Worm (Caenorhabditis elegans) whole organism, L4 larva: ENCODE measurements around the gene C04H5.7.

Experiments
- F49E8.2 ChIP-seq: sonication (generic microtip); optimal IDR thresholded peaks from 2 replicates; lab custom pipeline; 2016; ENCODE audit warnings: missing compliant biosample characterization, mild to moderate bottlenecking, missing genetic modification characterization, borderline replicate concordance
- R02D3.7 ChIP-seq: fragments of 150-350 bp; sonication (generic microtip); optimal IDR thresholded peaks from 3 replicates; lab custom pipeline; 2014; ENCODE audit warnings: missing biosample characterization, missing genetic modification characterization
- ama-1 ChIP-seq: fragments of 150-350 bp; optimal IDR thresholded peaks from 2 replicates; lab custom pipeline; 2014; ENCODE audit warnings: inconsistent platforms, mixed read lengths
- ctbp-1 ChIP-seq: fragments of 200-800 bp; sonication (Bioruptor generic); IDR thresholded peaks from 2 replicates; pipeline ENCODE4 v1.3.6; 2022; ENCODE audit warnings: missing genetic modification reagents, missing genetic modification characterization, missing compliant biosample characterization
- mdl-1 ChIP-seq, 2 experiments: fragments of 150-350 bp in 1 of 2; sonication (generic microtip) in 1 of 2; optimal IDR thresholded peaks; 2 replicates each; lab custom pipeline; 2014 to 2017; ENCODE audit warnings: missing biosample characterization in 2 of 2, missing genetic modification characterization in 2 of 2
- mdt-29 ChIP-seq: fragments of 200-800 bp; sonication (Bioruptor generic); IDR thresholded peaks from 2 replicates; pipeline ENCODE4 v1.3.6; 2022; ENCODE audit warnings: missing genetic modification reagents, missing genetic modification characterization, missing compliant biosample characterization
- nhr-25 ChIP-seq: sonication (generic microtip); optimal IDR thresholded peaks from 2 replicates; lab custom pipeline; 2017; ENCODE audit warnings: missing genetic modification characterization, mild to moderate bottlenecking, missing compliant biosample characterization, antibody characterized with exemption, moderate library complexity, borderline replicate concordance; ENCODE audit not compliant: insufficient read depth
- skn-1 ChIP-seq: fragments of 150-350 bp; optimal IDR thresholded peaks from 2 replicates; lab custom pipeline; 2014; ENCODE audit warnings: missing biosample characterization, missing genetic modification characterization
- unc-130 ChIP-seq: sonication (generic microtip); optimal IDR thresholded peaks from 2 replicates; lab custom pipeline; 2016; ENCODE audit warnings: missing genetic modification reagents, missing genetic modification characterization, missing compliant biosample characterization
- unc-39 ChIP-seq: sonication (generic microtip); optimal IDR thresholded peaks from 2 replicates; lab custom pipeline; 2017; ENCODE audit warnings: missing biosample characterization, missing genetic modification characterization

DNA sequence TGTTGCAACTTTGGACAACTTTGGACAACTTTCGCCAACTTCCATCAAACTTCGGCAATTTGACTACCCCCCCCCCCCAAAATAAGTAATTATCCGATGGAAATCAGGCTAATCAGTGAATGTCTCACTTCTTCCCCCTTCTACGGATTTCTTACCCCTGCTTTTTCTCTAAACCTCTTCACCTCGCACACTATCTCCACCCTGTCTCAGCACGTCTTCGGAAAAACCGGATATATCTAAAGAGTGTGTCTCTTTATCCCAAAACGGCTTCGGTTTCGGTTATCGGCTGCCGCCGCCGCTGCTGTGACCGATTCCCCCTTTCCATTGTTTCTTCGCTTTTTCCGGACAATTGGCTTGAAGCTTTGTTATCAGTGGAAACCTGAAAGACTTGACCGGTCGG is 30.1 kb downstream of the C04H5.7 start:
- no peak for TF ChIP-seq F49E8.2 (tag; lab: Kevin White, UChicago)
- TF ChIP-seq mdl-1 (tag; optimal IDR thresholded peaks at IDR 0.05; lab: Kevin White, UChicago) = no peak
- no peak for TF ChIP-seq skn-1 (tag; lab: Kevin White, UChicago)
- no peak for TF ChIP-seq ctbp-1 (GFP tag; lab: Robert Waterston, UW)
- TF ChIP-seq unc-39 (tag; lab: Kevin White, UChicago) = no peak
- no peak for TF ChIP-seq mdt-29 (GFP tag; lab: Robert Waterston, UW)
- TF ChIP-seq nhr-25 = no peak
- TF ChIP-seq unc-130 (GFP tag; lab: Kevin White, UChicago) = no peak
- TF ChIP-seq ama-1 (lab: Kevin White, UChicago) = no peak
- TF ChIP-seq R02D3.7 (tag; lab: Kevin White, UChicago) = no peak
